Fruit fly (Drosophila melanogaster): ENCODE results near the gene CenG1A.

CenG1A gene

dm6 chr2L:13893439-13893838, 58.1 kb downstream of the CenG1A start (continued):
- no peak for TF ChIP-seq CG2202 (tag; optimal IDR thresholded peaks at IDR 0.05)
- TF ChIP-seq TFAM (GFP tag; optimal IDR thresholded peaks at IDR 0.05): no peak
- no peak for TF ChIP-seq usp (GFP tag; optimal IDR thresholded peaks at IDR 0.05)
- TF ChIP-seq luna (GFP tag; optimal IDR thresholded peaks at IDR 0.05): no peak
- TF ChIP-seq crol (GFP tag; IDR thresholded peaks at IDR 0.05): no peak
- no peak for TF ChIP-seq inv (GFP tag; IDR thresholded peaks at IDR 0.05; ENCODE audit: partially characterized antibody)
- TF ChIP-seq lilli (GFP tag; optimal IDR thresholded peaks at IDR 0.05): no peak
- no peak for TF ChIP-seq maf-S (GFP tag; optimal IDR thresholded peaks at IDR 0.05)
- no peak for TF ChIP-seq Hmr (GFP tag; optimal IDR thresholded peaks at IDR 0.05)
- no peak for TF ChIP-seq eve (GFP tag; optimal IDR thresholded peaks at IDR 0.05)
- TF ChIP-seq bcd (GFP tag; optimal IDR thresholded peaks at IDR 0.05): no peak
- TF ChIP-seq CG10321 (GFP tag; IDR thresholded peaks at IDR 0.05): no peak
- no peak for TF ChIP-seq CG7271 (tag; optimal IDR thresholded peaks at IDR 0.05)
- no peak for TF ChIP-seq sr (GFP tag; IDR thresholded peaks at IDR 0.05)
- no peak for TF ChIP-seq CG5953 (GFP tag; IDR thresholded peaks at IDR 0.05)
- TF ChIP-seq dmrt99B (tag; optimal IDR thresholded peaks at IDR 0.05): no peak
- TF ChIP-seq CG13296 (GFP tag; optimal IDR thresholded peaks at IDR 0.05): peak; percentile 11
- no peak for TF ChIP-seq CG17359 (tag; optimal IDR thresholded peaks at IDR 0.05)
- no peak for TF ChIP-seq CG7786 (GFP tag; optimal IDR thresholded peaks at IDR 0.05)
- TF ChIP-seq CG6272 (GFP tag; IDR thresholded peaks at IDR 0.05): no peak
- TF ChIP-seq vvl (GFP tag; IDR thresholded peaks at IDR 0.05): peak; percentile 44; the same call in 1 of the 2 replicates
- TF ChIP-seq eyg (GFP tag; optimal IDR thresholded peaks at IDR 0.05): no peak
- TF ChIP-seq Atf6 (GFP tag; IDR thresholded peaks at IDR 0.05): no peak
- no peak for TF ChIP-seq Rx (GFP tag; IDR thresholded peaks at IDR 0.05)
- TF ChIP-seq CG12391 (tag; optimal IDR thresholded peaks at IDR 0.05): peak; percentile 44
- TF ChIP-seq CG32532 (GFP tag; IDR thresholded peaks at IDR 0.05): no peak
- TF ChIP-seq gsb (GFP tag; IDR thresholded peaks at IDR 0.05): no peak
- TF ChIP-seq mld (GFP tag; IDR thresholded peaks at IDR 0.05; ENCODE audit: partially characterized antibody): no peak
- no peak for TF ChIP-seq CG3407 (GFP tag; optimal IDR thresholded peaks at IDR 0.05)
- no peak for TF ChIP-seq en (GFP tag; optimal IDR thresholded peaks at IDR 0.05)
- TF ChIP-seq caup (GFP tag; optimal IDR thresholded peaks at IDR 0.05; ENCODE audit: severe bottlenecking): no peak
- no peak for TF ChIP-seq Mes4 (GFP tag; optimal IDR thresholded peaks at IDR 0.05)
- no peak for TF ChIP-seq CG31224 (GFP tag; IDR thresholded peaks at IDR 0.05)
- TF ChIP-seq shn (GFP tag; optimal IDR thresholded peaks at IDR 0.05): no peak
- TF ChIP-seq pros (GFP tag; optimal IDR thresholded peaks at IDR 0.05): peak; percentile 51
- no peak for TF ChIP-seq gcm2 (GFP tag; optimal IDR thresholded peaks at IDR 0.05)
- no peak for TF ChIP-seq Hand (GFP tag; optimal IDR thresholded peaks at IDR 0.05)
- TF ChIP-seq D19A (tag; optimal IDR thresholded peaks at IDR 0.05): peak; percentile 66
- no peak for TF ChIP-seq CG1529 (GFP tag; optimal IDR thresholded peaks at IDR 0.05)
- TF ChIP-seq gsb-n (tag; optimal IDR thresholded peaks at IDR 0.05): no peak
- no peak for TF ChIP-seq CG14667 (GFP tag; IDR thresholded peaks at IDR 0.05)
- no peak for TF ChIP-seq Sin3A (optimal IDR thresholded peaks at IDR 0.05)
- no peak for TF ChIP-seq CG10267 (tag; optimal IDR thresholded peaks at IDR 0.05)
- no peak for TF ChIP-seq z (GFP tag; IDR thresholded peaks at IDR 0.05)
- TF ChIP-seq gro (GFP tag; optimal IDR thresholded peaks at IDR 0.05): no peak
- TF ChIP-seq CG4820 (GFP tag; optimal IDR thresholded peaks at IDR 0.05): no peak
- TF ChIP-seq Ets97D (GFP tag; optimal IDR thresholded peaks at IDR 0.05): no peak
- TF ChIP-seq Deaf1 (tag; optimal IDR thresholded peaks at IDR 0.05): no peak
- TF ChIP-seq Oli (tag; optimal IDR thresholded peaks at IDR 0.05): peak; percentile 30
- TF ChIP-seq ssp (GFP tag; IDR thresholded peaks at IDR 0.05): no peak
- peak in 1 of 2 experiments; percentile 40 for TF ChIP-seq bsh (GFP tag; optimal IDR thresholded peaks at IDR 0.05)
- TF ChIP-seq klu (GFP tag; IDR thresholded peaks at IDR 0.05): no peak
- no peak for TF ChIP-seq CG1832 (GFP tag; optimal IDR thresholded peaks at IDR 0.05)

All from whole organism, embryonic.